Worm (Caenorhabditis elegans): Measurements from ENCODE around the gene fbxa-184.
"Not testable (repeated sequence)": the region's sequence is repeated elsewhere in the genome, so short reads cannot be mapped to it uniquely, and the experiment has no call there.

The fbxa-184 gene

DNA sequence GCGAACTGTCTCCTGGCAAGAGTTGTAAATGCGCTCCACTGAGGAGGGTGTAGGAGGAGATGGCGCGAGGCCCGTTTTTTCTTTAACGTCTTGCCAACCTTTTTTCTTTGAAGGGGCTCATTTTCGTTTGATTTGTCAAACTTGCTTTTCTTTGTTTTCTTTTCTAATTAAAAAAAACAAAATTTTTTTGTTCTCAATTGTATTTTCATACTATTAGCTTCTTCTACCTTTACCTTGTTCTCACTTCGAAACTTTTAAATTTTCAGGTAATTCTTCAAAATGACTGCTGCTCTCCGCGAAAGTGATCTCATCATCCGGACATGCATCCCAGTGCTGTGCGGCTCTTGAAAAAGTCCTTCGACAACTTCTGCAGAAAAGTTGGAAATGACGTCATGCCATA lies at the start of gene fbxa-184:
fbxa-184 (plus strand) TSS at position 301 of the 400 bp plus-strand sequence.
- TF ChIP-seq unc-62 (GFP tag; optimal IDR thresholded peaks at IDR 0.05), result no peak

DNA sequence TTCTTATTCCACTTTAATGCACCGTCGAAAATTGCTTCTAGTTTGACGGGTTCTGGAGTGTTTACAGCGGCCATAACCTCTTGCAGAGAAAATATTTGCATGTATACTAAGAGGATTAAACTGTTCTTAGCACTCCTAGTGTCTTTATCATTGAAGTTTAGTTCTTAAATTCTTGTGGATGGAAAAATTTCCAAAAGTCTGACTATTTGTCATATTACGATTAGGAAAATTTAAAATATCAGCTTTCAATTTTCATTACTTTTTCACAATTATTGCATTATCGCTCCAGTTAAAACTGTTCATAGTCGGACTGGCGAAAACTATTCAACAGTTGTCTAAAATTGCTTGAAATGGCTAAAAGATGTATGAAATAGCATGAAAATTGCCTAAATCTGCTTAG lies 49.2 kb upstream of the fbxa-184 start, which contains the start of gene ZC204.13:
ZC204.13 (minus strand) TSS at position 101 of the 400 bp plus-strand sequence.
- not testable (repeated sequence) for TF ChIP-seq unc-62 (GFP tag; optimal IDR thresholded peaks at IDR 0.05)

DNA sequence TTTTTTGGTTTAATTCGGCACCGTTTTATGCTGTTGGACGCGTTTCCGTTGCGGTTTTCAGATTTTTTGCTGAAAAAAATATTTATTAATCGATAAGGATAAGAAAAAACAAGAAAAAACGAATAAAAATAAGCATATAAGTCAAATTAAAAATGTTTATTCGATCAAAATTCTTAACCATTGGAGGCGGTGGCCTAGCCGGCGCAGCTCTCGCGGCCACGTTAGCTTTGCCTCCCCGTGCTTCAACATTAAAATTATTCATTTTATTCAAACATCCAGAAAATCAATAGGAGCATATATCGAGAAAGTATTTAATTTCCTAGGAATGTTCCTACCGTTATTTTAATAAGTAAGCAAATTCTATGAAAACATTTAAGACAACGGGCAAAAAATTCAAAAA lies 47.2 kb upstream of the fbxa-184 start, which contains the start of gene ZC204.14:
ZC204.14 (minus strand) TSS at position 69 of the 400 bp plus-strand sequence.
- no peak for TF ChIP-seq unc-62 (GFP tag; optimal IDR thresholded peaks at IDR 0.05)

DNA sequence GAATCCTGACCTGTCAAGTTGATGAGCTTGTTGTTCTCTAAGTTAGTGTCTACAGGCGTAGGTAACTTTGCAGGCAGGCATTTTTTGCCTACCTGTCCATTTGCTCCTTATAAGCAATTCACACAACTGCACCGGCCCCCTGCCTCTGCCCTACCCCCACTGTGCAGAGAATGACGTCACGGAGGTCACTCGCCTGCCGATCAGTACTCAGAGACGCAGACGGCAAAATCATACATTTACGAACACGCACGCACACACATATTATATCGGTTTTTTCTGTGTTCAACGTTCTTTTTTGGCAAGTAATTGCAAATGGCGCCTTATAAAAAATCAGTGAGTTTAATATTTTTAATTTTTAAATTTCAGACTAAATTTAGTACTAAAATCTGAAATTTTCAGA lies 46.5 kb upstream of the fbxa-184 start, which contains the start of gene duxl-1:
duxl-1 (plus strand) TSS at position 184 of the 400 bp plus-strand sequence.
- no peak for TF ChIP-seq unc-62 (GFP tag; optimal IDR thresholded peaks at IDR 0.05)

DNA sequence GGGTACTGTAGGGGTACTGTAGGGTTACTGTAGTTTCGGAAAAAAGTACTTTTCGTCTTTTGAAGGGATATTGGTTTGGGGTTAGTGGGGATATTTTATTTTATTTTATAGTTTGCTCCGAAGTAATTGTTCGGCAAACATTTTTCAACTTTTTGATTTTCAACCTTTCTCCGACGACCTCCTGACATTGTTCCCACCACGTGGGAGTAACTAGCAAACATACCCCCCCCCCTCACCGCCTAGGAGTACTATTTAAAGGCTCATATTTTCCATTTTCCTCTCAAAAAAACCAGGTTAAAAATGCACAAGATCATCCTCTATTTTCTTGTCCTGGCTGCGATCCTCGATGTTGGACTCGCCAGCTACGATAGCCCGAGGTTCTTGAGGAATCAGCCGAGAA lies 44.0 kb upstream of the fbxa-184 start, which contains the start of gene srlf-29:
srlf-29 (plus strand) TSS at position 301 of the 400 bp plus-strand sequence.
- TF ChIP-seq unc-62 (GFP tag; optimal IDR thresholded peaks at IDR 0.05), result no peak

DNA sequence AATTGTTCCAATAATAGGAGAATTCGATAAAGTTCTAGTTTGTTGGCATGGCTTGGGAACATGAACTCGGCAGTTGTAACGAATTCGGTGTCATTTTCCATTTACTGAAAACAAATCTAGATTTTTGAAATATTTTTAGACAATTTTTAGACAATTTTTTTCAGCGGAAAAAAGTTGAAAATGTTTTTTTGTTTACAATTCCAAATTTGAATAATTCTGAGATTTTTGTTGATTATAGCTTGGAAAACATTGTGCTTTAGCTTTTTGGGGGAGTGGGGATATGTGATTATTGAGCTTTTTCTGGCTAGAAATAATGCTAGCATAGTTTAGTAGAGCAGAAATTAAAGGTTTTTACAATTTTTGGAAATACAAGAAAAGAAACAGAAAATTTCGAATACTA lies 41.1 kb upstream of the fbxa-184 start, which contains the start of gene srw-97:
srw-97 (minus strand) TSS at position 101 of the 400 bp plus-strand sequence.
- TF ChIP-seq unc-62 (GFP tag; optimal IDR thresholded peaks at IDR 0.05), result no peak

DNA sequence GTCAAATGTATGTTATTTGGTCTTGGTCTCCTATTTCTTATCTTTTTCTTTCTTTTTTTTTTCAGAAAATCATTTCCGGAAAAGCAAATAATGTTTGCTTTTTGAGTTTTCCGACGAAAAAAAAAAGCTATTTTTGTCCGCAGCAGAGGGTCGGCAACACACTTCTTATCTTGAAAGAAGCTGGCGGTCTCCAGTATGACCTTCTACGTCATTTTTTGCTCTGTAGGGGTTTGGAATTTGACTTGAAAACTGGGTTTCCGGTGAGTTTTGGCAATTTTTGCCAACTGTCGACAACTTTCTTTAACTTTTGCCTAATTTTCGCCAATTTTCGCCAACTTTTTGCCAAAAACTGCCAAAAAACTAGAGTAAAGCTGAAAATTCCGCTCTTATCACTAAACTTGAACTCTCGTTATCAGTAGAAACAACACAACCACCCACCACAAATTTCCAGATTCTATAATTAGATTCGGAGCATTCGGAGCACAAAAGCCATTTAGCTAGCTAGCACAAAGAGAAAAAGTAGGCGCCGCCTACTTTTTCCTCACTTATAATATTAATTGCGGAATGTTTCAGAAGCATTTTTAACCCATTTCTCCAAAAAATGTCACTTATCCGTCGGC lies 39.7 kb upstream of the fbxa-184 start, which contains the start of gene nhx-6:
nhx-6 (plus strand) TSS at position 570 of the 620 bp plus-strand sequence.
- TF ChIP-seq unc-62 (GFP tag; optimal IDR thresholded peaks at IDR 0.05), result no peak

DNA sequence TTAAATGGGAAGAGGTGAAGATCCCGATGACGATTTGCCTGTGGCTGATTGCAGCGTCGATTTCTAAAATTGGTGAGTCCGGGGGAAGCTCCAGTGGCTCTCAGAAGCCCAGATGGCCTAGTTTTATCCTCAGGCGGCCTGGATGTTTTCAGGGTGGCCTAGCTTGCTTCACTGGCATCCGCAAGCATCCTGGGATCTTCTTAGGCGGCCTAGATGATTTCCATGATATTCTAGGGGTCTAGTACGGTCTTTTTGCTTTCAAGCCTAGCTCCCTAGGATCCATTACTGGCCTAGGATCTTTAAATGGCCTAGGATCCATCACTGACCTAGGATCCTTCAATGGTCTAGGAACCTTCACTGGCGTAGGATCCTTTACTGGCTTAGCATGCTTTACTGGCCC lies 39.1 kb upstream of the fbxa-184 start:
- TF ChIP-seq unc-62 (GFP tag; optimal IDR thresholded peaks at IDR 0.05), result no peak

DNA sequence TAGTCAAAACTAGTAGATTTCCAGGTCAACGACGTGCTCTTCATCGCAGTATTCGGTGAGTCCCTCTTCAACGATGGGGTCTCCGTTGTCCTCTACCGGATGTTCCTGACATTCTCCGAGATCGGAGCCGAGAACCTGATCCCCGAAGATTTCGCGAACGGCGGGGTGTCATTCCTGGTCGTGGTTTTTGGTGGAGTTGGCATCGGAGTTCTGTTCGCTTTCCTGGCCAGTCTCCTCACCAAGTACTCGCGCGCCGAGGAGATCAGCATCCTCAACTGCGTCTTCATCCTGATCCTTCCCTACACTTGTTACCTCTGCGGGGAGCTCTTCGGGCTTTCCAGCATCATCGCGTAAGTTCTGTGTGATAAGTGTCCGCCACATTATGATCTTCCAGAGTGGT lies 37.4 kb upstream of the fbxa-184 start:
- TF ChIP-seq unc-62 (GFP tag; optimal IDR thresholded peaks at IDR 0.05), result no peak

DNA sequence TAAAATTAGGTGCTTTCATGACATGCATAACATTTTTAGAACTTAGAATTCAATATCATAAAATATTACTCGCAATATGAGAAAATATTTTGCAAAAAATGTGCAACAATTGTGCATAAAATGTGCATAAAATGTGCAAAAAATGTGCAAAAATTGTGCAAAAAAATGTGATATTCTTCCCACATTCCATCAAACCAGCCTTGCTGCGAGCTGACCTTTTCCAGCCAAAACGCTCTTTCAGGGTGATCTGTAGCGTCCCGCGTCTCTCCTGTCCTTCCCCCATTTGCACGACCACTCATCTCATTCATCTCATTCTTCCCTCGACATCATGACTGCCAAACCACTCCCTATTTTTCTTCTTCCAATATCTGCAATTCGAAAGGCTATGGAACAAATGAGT lies 34.0 kb upstream of the fbxa-184 start, which contains the start of gene fbxb-17:
fbxb-17 (plus strand) TSS at position 301 of the 400 bp plus-strand sequence.
- no peak for TF ChIP-seq unc-62 (GFP tag; optimal IDR thresholded peaks at IDR 0.05)

DNA sequence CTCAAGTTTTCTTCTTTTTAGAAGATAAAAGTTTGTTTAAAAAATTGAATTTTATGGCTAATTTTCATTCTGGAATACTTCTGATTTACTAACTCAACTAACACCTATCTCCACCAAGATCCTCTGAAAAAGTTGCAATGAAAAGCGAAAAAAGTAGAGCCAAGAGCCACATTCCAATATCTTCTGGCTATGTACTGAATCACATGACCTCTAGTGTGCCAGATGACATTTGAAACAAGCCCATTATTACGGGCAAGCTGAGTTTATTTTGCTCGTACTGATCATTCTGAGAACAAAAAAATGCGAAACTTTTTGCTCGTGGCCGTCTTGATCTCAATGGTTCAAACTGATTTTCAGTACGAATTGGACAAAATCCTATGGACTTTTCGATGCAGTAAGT lies 31.0 kb upstream of the fbxa-184 start, which contains the start of gene irld-36:
irld-36 (plus strand) TSS at position 301 of the 400 bp plus-strand sequence.
- no peak for TF ChIP-seq unc-62 (GFP tag; optimal IDR thresholded peaks at IDR 0.05)

DNA sequence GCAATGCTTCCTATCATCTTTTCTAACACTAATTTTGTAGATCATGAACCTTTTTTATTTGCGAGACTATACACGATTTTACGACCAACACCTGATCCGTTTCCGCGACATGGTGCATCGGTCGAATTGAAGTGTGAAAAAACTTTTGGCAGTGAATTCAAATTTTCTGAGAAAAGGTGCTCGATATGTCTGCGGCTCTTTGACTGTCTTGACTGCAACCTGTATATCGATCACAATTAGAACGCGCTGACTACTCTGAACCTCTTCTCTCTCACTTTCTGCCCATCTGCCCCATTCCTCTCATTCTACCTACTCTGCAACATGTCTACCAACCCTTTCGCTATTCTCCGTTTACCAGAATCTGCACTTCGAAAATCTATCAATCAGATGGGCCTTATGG lies 27.8 kb upstream of the fbxa-184 start, which contains the start of gene fbxb-26:
fbxb-26 (plus strand) TSS at position 301 of the 400 bp plus-strand sequence.
- no peak for TF ChIP-seq unc-62 (GFP tag; optimal IDR thresholded peaks at IDR 0.05)

DNA sequence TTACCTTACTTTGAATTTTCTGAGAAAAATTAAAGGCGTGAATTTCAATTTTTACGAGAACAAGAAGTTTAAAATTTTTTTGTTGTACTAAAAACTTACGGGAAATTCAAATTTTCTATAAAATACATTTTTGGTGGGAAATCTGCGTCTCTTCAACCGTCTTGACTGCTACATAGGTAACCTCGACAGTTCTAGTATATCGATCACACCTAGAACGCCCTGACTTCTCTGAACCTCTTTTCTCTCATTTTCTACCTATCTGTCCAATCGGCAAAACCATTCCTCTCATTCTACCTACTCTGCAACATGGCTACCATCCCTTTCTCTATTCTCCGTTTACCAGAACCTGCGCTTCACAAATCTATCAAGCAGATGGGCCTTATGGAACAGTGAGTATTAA lies 26.3 kb upstream of the fbxa-184 start, which contains the start of gene fbxb-25:
fbxb-25 (plus strand) TSS at position 301 of the 400 bp plus-strand sequence.
- TF ChIP-seq unc-62 (GFP tag; optimal IDR thresholded peaks at IDR 0.05), result no peak

DNA sequence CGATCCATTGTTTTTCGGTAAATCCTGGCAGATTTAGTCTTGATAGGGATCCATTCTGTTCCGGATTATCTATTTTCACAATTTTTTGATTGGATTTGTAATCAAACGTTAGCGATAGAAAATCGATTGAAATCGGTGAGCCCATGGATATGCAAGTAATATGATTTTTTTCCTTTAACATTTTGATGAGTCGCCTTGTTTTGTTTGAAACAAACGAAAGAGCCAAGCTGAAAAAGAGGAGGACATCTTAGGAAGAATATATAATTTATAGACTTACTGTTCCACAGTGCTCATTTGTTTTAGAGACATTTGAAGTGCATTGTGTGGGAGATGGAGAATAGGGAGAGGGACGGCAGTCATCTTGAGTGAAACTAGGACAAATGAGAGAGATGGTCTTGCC lies 21.2 kb upstream of the fbxa-184 start, which contains the start of the genes fbxb-18 and fbxb-19:
fbxb-18 (minus strand) TSS at position 101 of the 400 bp plus-strand sequence.
fbxb-19 (minus strand) TSS at position 369 of the 400 bp plus-strand sequence.
- TF ChIP-seq unc-62 (GFP tag; optimal IDR thresholded peaks at IDR 0.05), result no peak

DNA sequence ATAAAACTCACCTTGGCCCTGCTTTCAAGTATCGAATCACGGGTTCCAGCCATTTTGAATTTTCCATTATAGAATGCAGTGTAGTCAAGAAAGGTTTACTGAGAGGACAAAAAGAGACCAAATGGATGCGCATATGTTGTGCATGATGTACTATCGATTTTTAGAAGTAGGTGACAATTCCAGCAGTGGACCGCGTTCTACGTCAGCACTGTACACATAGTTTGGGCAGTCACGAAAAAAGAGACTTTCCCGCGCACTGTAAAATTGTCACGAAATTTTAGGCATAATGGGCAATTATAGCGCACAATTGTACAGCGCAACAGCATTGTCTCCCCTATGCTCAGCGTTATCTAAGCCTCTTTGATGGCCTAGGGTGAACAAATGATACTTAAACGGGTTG lies 19.0 kb upstream of the fbxa-184 start, which contains the start of gene fbxc-22:
fbxc-22 (minus strand) TSS at position 101 of the 400 bp plus-strand sequence.
- no peak for TF ChIP-seq unc-62 (GFP tag; optimal IDR thresholded peaks at IDR 0.05)

DNA sequence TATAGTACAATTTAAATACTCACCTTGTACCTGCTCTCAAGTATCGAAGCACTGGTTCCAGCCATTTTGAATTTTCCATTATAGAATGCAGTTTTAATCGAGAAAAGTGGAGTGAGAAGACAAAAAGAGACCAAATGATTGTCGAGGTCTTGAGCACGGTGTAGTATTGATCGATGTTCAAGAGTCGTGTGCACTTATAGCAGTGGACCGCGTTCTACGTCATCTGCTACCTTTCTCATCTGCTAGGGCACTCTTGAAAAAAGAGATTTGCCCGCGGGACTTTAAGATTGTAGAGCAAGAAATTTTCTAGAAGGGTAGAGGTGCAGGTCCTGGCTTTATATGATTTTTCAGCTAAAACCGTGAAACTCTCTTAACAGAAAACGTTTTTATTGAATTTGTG lies 17.2 kb upstream of the fbxa-184 start, which contains the start of gene fbxc-21:
fbxc-21 (minus strand) TSS at position 101 of the 400 bp plus-strand sequence.
- TF ChIP-seq unc-62 (GFP tag; optimal IDR thresholded peaks at IDR 0.05), result no peak

All from whole organism, dauer.